Fruit fly (Drosophila melanogaster): ENCODE data around the gene Pgam5.

Pgam5 gene

DNA sequence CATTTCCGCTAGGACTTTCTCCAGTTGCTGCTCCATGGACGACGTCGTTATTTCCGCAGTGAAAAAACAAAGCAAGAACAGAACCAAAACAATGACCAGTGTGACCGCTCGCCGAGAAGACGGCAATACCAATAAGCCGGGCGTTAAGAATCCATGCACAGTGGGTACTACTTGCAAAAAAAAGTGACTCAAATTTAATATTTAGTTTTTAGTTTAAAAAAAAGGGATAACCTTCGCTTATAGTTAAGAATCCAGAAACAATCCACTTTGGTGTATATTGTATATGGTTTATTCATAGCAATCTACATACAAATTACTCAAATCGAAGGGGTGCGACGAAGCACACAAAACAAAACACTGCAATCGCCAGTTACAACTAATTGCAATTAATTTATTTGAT, 14.5 kb downstream of the Pgam5 start, which contains the start of gene Lamtor5 (continued):
- TF ChIP-seq Dp (GFP tag; optimal IDR thresholded peaks at IDR 0.05), result no peak
- TF ChIP-seq CG8281 (tag; optimal IDR thresholded peaks at IDR 0.05), result no peak
- TF ChIP-seq Gsc (GFP tag; IDR thresholded peaks at IDR 0.05), result no peak
- TF ChIP-seq Deaf1 (tag; optimal IDR thresholded peaks at IDR 0.05), result no peak
- peak; percentile 55 for TF ChIP-seq grau (tag; optimal IDR thresholded peaks at IDR 0.05)
- TF ChIP-seq ara (GFP tag; IDR thresholded peaks at IDR 0.05), result no peak
- no peak for TF ChIP-seq CG31365 (tag; optimal IDR thresholded peaks at IDR 0.05)
- TF ChIP-seq chif (GFP tag; optimal IDR thresholded peaks at IDR 0.05), result peak in 1 of 2 experiments; percentile 37
- peak; percentile 93 for TF ChIP-seq sens (GFP tag)
- TF ChIP-seq pb (GFP tag; optimal IDR thresholded peaks at IDR 0.05), result no peak
- peak; percentile 23; the same call in 1 of the 2 replicates for TF ChIP-seq nerfin-2 (GFP tag; IDR thresholded peaks at IDR 0.05; ENCODE audit: partially characterized antibody)
- no peak for TF ChIP-seq peb (GFP tag; IDR thresholded peaks at IDR 0.05)
- TF ChIP-seq CG15073 (GFP tag; optimal IDR thresholded peaks at IDR 0.05), result no peak
- TF ChIP-seq Dbx (GFP tag; IDR thresholded peaks at IDR 0.05), result 0 out of 3 replicates have a peak, but pooled peaks have one; percentile 34
- TF ChIP-seq CG10321 (GFP tag; IDR thresholded peaks at IDR 0.05), result 0 out of 2 replicates have a peak, but pooled peaks have one; percentile 16
- TF ChIP-seq chm (GFP tag; IDR thresholded peaks at IDR 0.05), result no peak
- TF ChIP-seq emc (GFP tag; optimal IDR thresholded peaks at IDR 0.05), result no peak
- no peak for TF ChIP-seq CG8765 (GFP tag; IDR thresholded peaks at IDR 0.05)
- peak; percentile 73 for TF ChIP-seq gfzf (GFP tag; optimal IDR thresholded peaks at IDR 0.05)
- peak; percentile 23 for TF ChIP-seq CG8924 (tag; optimal IDR thresholded peaks at IDR 0.05)
- no peak for TF ChIP-seq CG15601 (tag; optimal IDR thresholded peaks at IDR 0.05)
- TF ChIP-seq CG17802 (tag; optimal IDR thresholded peaks at IDR 0.05), result no peak
- TF ChIP-seq Hey (tag; optimal IDR thresholded peaks at IDR 0.05), result no peak
- no peak for TF ChIP-seq CG6813 (GFP tag; optimal IDR thresholded peaks at IDR 0.05)
- TF ChIP-seq org-1 (GFP tag; optimal IDR thresholded peaks at IDR 0.05), result no peak
- peak; percentile 71 for TF ChIP-seq MESR4 (GFP tag; optimal IDR thresholded peaks at IDR 0.05)
- no peak for TF ChIP-seq D (optimal IDR thresholded peaks at IDR 0.05)
- no peak for TF ChIP-seq D (GFP tag; optimal IDR thresholded peaks at IDR 0.05)
- peak; percentile 55 for TF ChIP-seq Fer1 (GFP tag; optimal IDR thresholded peaks at IDR 0.05)
- TF ChIP-seq E2f2 (GFP tag; IDR thresholded peaks at IDR 0.05), result peak; percentile 25; the same call in 1 of the 2 replicates
- TF ChIP-seq Dll (GFP tag; IDR thresholded peaks at IDR 0.05; ENCODE audit: partially characterized antibody), result no peak
- no peak for TF ChIP-seq CG5180 (GFP tag; optimal IDR thresholded peaks at IDR 0.05)
- no peak for TF ChIP-seq rib (GFP tag; IDR thresholded peaks at IDR 0.05)
- TF ChIP-seq luna (GFP tag; optimal IDR thresholded peaks at IDR 0.05), result no peak
- no peak for TF ChIP-seq otp (GFP tag; IDR thresholded peaks at IDR 0.05)
- TF ChIP-seq jigr1 (GFP tag; IDR thresholded peaks at IDR 0.05), result no peak
- TF ChIP-seq CG32767 (GFP tag; IDR thresholded peaks at IDR 0.05), result no peak
- TF ChIP-seq CG9932 (GFP tag; IDR thresholded peaks at IDR 0.05), result peak; percentile 76
- peak; percentile 26 for TF ChIP-seq CG7556 (GFP tag; optimal IDR thresholded peaks at IDR 0.05)
- no peak for TF ChIP-seq toy (GFP tag; IDR thresholded peaks at IDR 0.05)
- no peak for TF ChIP-seq Atf-2 (GFP tag; optimal IDR thresholded peaks at IDR 0.05)
- TF ChIP-seq Myb (GFP tag; optimal IDR thresholded peaks at IDR 0.05), result peak; percentile 38
- no peak for TF ChIP-seq Spps (tag; optimal IDR thresholded peaks at IDR 0.05)
- no peak for TF ChIP-seq fru (optimal IDR thresholded peaks at IDR 0.05)
- no peak for TF ChIP-seq CG4360 (GFP tag; IDR thresholded peaks at IDR 0.05)
- no peak for TF ChIP-seq gt (GFP tag; IDR thresholded peaks at IDR 0.05)
- TF ChIP-seq bcd (GFP tag; optimal IDR thresholded peaks at IDR 0.05), result peak; percentile 48
- TF ChIP-seq Six4 (GFP tag; optimal IDR thresholded peaks at IDR 0.05), result no peak
- TF ChIP-seq B-H1 (GFP tag; IDR thresholded peaks at IDR 0.05), result peak; percentile 21; the same call in 1 of the 3 replicates
- no peak for TF ChIP-seq knrl (GFP tag; IDR thresholded peaks at IDR 0.05; ENCODE audit: partially characterized antibody)
- TF ChIP-seq CG10431 (GFP tag; optimal IDR thresholded peaks at IDR 0.05), result no peak
- TF ChIP-seq grn (GFP tag; optimal IDR thresholded peaks at IDR 0.05), result no peak
- no peak for TF ChIP-seq CG6765 (GFP tag; optimal IDR thresholded peaks at IDR 0.05)

Measured in whole organism, embryonic.